Worm (Caenorhabditis elegans): Measurements from ENCODE around the gene hic-1.

ce11 chrX:6646387-6647061 is 47.9 kb upstream of the hic-1 start:
- TF ChIP-seq ama-1 (optimal IDR thresholded peaks at IDR 0.05), result no peak
- TF ChIP-seq tra-4 (tag; optimal IDR thresholded peaks at IDR 0.05), result no peak
